Fruit fly (Drosophila melanogaster): ENCODE data around the gene CG14316.

The CG14316 gene

dm6 chr3R:18198518-18199118 is 46.7 kb downstream of the CG14316 start (continued):
- TF ChIP-seq CG10209 (GFP tag; optimal IDR thresholded peaks at IDR 0.05) (peak; percentile 34), CG6654 (GFP tag; optimal IDR thresholded peaks at IDR 0.05) (no peak), CG6683 (GFP tag; optimal IDR thresholded peaks at IDR 0.05) (peak; percentile 62), ATbp (GFP tag; optimal IDR thresholded peaks at IDR 0.05) (peak; percentile 81), repo (GFP tag; optimal IDR thresholded peaks at IDR 0.05) (peak; percentile 32), gem (tag; optimal IDR thresholded peaks at IDR 0.05) (peak; percentile 41), grn (GFP tag; optimal IDR thresholded peaks at IDR 0.05) (peak; percentile 56), gt (GFP tag; IDR thresholded peaks at IDR 0.05) (no peak), exex (tag; optimal IDR thresholded peaks at IDR 0.05) (no peak), dimm (GFP tag; IDR thresholded peaks at IDR 0.05) (no peak), kah (GFP tag; optimal IDR thresholded peaks at IDR 0.05) (peak; percentile 60), Gug (GFP tag; IDR thresholded peaks at IDR 0.05) (no peak), CG4854 (GFP tag; optimal IDR thresholded peaks at IDR 0.05) (peak; percentile 46), CG14710 (tag; optimal IDR thresholded peaks at IDR 0.05) (peak; percentile 39), amos (GFP tag; IDR thresholded peaks at IDR 0.05; ENCODE audit: partially characterized antibody) (no peak), run (tag; optimal IDR thresholded peaks at IDR 0.05) (peak; percentile 5), NfI (GFP tag; optimal IDR thresholded peaks at IDR 0.05) (peak; percentile 28), Sox100B (GFP tag; optimal IDR thresholded peaks at IDR 0.05) (peak; percentile 56), caup (GFP tag; optimal IDR thresholded peaks at IDR 0.05; ENCODE audit: severe bottlenecking) (peak; percentile 51), NC2α (GFP tag; optimal IDR thresholded peaks at IDR 0.05) (peak; percentile 54), nau (GFP tag; optimal IDR thresholded peaks at IDR 0.05) (peak; percentile 72), CG12659 (GFP tag; optimal IDR thresholded peaks at IDR 0.05) (no peak), maf-S (GFP tag; optimal IDR thresholded peaks at IDR 0.05) (peak; percentile 3), Ets97D (GFP tag; optimal IDR thresholded peaks at IDR 0.05) (peak; percentile 25), Stat92E (GFP tag; optimal IDR thresholded peaks at IDR 0.05) (peak in 1 of 3 experiments; percentile 13), CG1233 (GFP tag; optimal IDR thresholded peaks at IDR 0.05) (peak; percentile 43), Ets65A (GFP tag) (no peak), odd (GFP tag; optimal IDR thresholded peaks at IDR 0.05) (peak; percentile 22), bsh (GFP tag; optimal IDR thresholded peaks at IDR 0.05) (peak in 1 of 2 experiments; percentile 39), CG10543 (GFP tag; optimal IDR thresholded peaks at IDR 0.05) (peak; percentile 48), Optix (GFP tag; IDR thresholded peaks at IDR 0.05) (no peak), Max (GFP tag; optimal IDR thresholded peaks at IDR 0.05) (peak; percentile 4), lbe (GFP tag; optimal IDR thresholded peaks at IDR 0.05) (peak; percentile 73), CG12299 (tag; optimal IDR thresholded peaks at IDR 0.05) (peak; percentile 64), CG17912 (GFP tag; optimal IDR thresholded peaks at IDR 0.05) (peak; percentile 35), Bteb2 (GFP tag; optimal IDR thresholded peaks at IDR 0.05) (peak; percentile 1), lola (GFP tag; optimal IDR thresholded peaks at IDR 0.05) (peak in 1 of 3 experiments; percentile 19), vfl (GFP tag; optimal IDR thresholded peaks at IDR 0.05) (no peak), CG12942 (GFP tag; optimal IDR thresholded peaks at IDR 0.05) (peak; percentile 34), E2f1 (GFP tag; IDR thresholded peaks at IDR 0.05) (no peak), CG7963 (GFP tag; IDR thresholded peaks at IDR 0.05; ENCODE audit: partially characterized antibody) (no peak), CG6765 (GFP tag; optimal IDR thresholded peaks at IDR 0.05) (peak; percentile 21), CG16863 (GFP tag; optimal IDR thresholded peaks at IDR 0.05) (peak; percentile 34), danr (GFP tag; IDR thresholded peaks at IDR 0.05) (no peak), sqz (GFP tag; optimal IDR thresholded peaks at IDR 0.05) (peak; percentile 58), ftz-f1 (GFP tag; optimal IDR thresholded peaks at IDR 0.05) (no peak), CG15011 (GFP tag; optimal IDR thresholded peaks at IDR 0.05) (no peak), CG12104 (GFP tag; optimal IDR thresholded peaks at IDR 0.05) (peak; percentile 22), CG13624 (GFP tag; optimal IDR thresholded peaks at IDR 0.05) (peak; percentile 41)

Measured in whole organism, embryonic.